Worm (Caenorhabditis elegans): Measurements from ENCODE around the gene ssq-2.

DNA sequence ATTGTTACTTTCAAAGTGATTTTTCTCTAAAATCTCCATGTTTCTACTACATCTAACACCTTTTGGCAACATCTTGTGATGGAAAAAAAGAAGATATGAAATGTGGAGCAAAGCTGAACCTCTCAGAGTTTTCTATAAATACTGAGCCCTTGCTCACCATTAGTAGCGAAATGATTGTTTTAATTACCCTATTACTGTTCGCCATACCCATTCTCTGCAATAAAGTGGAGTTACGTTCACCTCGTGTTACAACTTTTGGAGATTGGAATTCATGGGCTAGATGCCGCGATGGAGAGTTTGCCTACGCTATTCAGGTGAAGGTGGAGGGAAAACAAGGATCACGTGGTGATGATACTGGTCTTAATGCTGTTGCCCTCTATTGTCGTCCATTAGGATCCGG, 32.1 kb upstream of the ssq-2 start, which contains the start of gene txt-3:
- no peak for TF ChIP-seq lin-11 (tag; optimal IDR thresholded peaks at IDR 0.05)
- no peak for TF ChIP-seq fos-1 (tag; optimal IDR thresholded peaks at IDR 0.05)
- no peak for TF ChIP-seq nhr-237 (tag; optimal IDR thresholded peaks at IDR 0.05)
- no peak for TF ChIP-seq ama-1 (optimal IDR thresholded peaks at IDR 0.05)
- no peak for TF ChIP-seq mab-5 (tag; optimal IDR thresholded peaks at IDR 0.05)
- no peak for TF ChIP-seq nhr-25 (tag; optimal IDR thresholded peaks at IDR 0.05)

Data from whole organism, L2 larva.